Fruit fly (Drosophila melanogaster): Measurements from ENCODE around the gene UQCR-6.4L.

- TF ChIP-seq bab1 (GFP tag; optimal IDR thresholded peaks at IDR 0.05) (peak; percentile 68), tj (GFP tag; optimal IDR thresholded peaks at IDR 0.05) (peak; percentile 28), Crg-1 (GFP tag; optimal IDR thresholded peaks at IDR 0.05) (peak; percentile 82), cnc (optimal IDR thresholded peaks at IDR 0.05) (no peak), pad (GFP tag; optimal IDR thresholded peaks at IDR 0.05) (peak; percentile 69), ovo (GFP tag; optimal IDR thresholded peaks at IDR 0.05) (peak; percentile 34), CG14711 (tag; optimal IDR thresholded peaks at IDR 0.05) (peak; percentile 47)
Observed at dm6 chr3L:16581201-16581705, 14.7 kb downstream of the UQCR-6.4L start, which contains the start of gene Smn.
